Worm (Caenorhabditis elegans): Measurements from ENCODE around the gene fbxb-84.

Gene fbxb-84

ce11 chrIII:132118-132517 lies 14.2 kb downstream of the fbxb-84 start, which contains the start of gene pals-22:
TSS of gene pals-22 (plus strand) at chrIII:132418.
- no peak for TF ChIP-seq lsy-2 (tag; optimal IDR thresholded peaks at IDR 0.05)
- TF ChIP-seq nhr-2 (tag; optimal IDR thresholded peaks at IDR 0.05) = no peak
- no peak for TF ChIP-seq mab-5 (tag; optimal IDR thresholded peaks at IDR 0.05)
- TF ChIP-seq tbx-8 (GFP tag; optimal IDR thresholded peaks at IDR 0.05) = no peak
- TF ChIP-seq ces-1 (GFP tag; optimal IDR thresholded peaks at IDR 0.05) = no peak
- no peak for TF ChIP-seq cnd-1 (tag; optimal IDR thresholded peaks at IDR 0.05)
- no peak for TF ChIP-seq mep-1 (tag; optimal IDR thresholded peaks at IDR 0.05)
- no peak for TF ChIP-seq zip-8 (tag; optimal IDR thresholded peaks at IDR 0.05)
- TF ChIP-seq M03D4.4 (tag; optimal IDR thresholded peaks at IDR 0.05) = no peak
- no peak for TF ChIP-seq nhr-76 (tag; optimal IDR thresholded peaks at IDR 0.05)
- no peak for TF ChIP-seq unc-39 (tag; optimal IDR thresholded peaks at IDR 0.05)
- TF ChIP-seq ztf-11 (tag; optimal IDR thresholded peaks at IDR 0.05) = no peak
- TF ChIP-seq ceh-43 (GFP tag; optimal IDR thresholded peaks at IDR 0.05) = no peak
- TF ChIP-seq elt-3 (tag; optimal IDR thresholded peaks at IDR 0.05) = no peak
- TF ChIP-seq nhr-237 (tag; optimal IDR thresholded peaks at IDR 0.05) = no peak
- TF ChIP-seq pha-4 (tag; optimal IDR thresholded peaks at IDR 0.05) = no peak

- TF ChIP-seq ceh-83 (GFP tag; optimal IDR thresholded peaks at IDR 0.05) (no peak), cnd-1 (tag; optimal IDR thresholded peaks at IDR 0.05) (no peak), ces-1 (GFP tag; optimal IDR thresholded peaks at IDR 0.05) (peak; percentile 96), bed-3 (GFP tag; optimal IDR thresholded peaks at IDR 0.05) (no peak), unc-39 (tag; optimal IDR thresholded peaks at IDR 0.05) (no peak), snpc-4 (tag; optimal IDR thresholded peaks at IDR 0.05) (no peak), blmp-1 (tag; optimal IDR thresholded peaks at IDR 0.05) (no peak), mab-5 (tag; optimal IDR thresholded peaks at IDR 0.05) (peak; percentile 39), unc-62 (GFP tag; optimal IDR thresholded peaks at IDR 0.05) (no peak), lin-13 (tag; optimal IDR thresholded peaks at IDR 0.05) (no peak), tbx-8 (GFP tag; optimal IDR thresholded peaks at IDR 0.05) (no peak), pha-4 (tag; optimal IDR thresholded peaks at IDR 0.05) (peak; percentile 52), drap-1 (GFP tag; optimal IDR thresholded peaks at IDR 0.05) (no peak), nhr-2 (tag; optimal IDR thresholded peaks at IDR 0.05) (no peak), lin-32 (GFP tag; optimal IDR thresholded peaks at IDR 0.05) (no peak), M03D4.4 (tag; optimal IDR thresholded peaks at IDR 0.05) (no peak), ceh-39 (tag; optimal IDR thresholded peaks at IDR 0.05) (no peak), ham-2 (GFP tag; optimal IDR thresholded peaks at IDR 0.05) (no peak), unc-120 (tag; optimal IDR thresholded peaks at IDR 0.05; ENCODE audit: poor library complexity, severe bottlenecking) (peak; percentile 3), lsy-2 (tag; optimal IDR thresholded peaks at IDR 0.05) (peak; percentile 34), nhr-76 (tag; optimal IDR thresholded peaks at IDR 0.05) (no peak), ceh-43 (GFP tag; optimal IDR thresholded peaks at IDR 0.05) (no peak), ztf-11 (tag; optimal IDR thresholded peaks at IDR 0.05) (no peak), nhr-12 (tag; optimal IDR thresholded peaks at IDR 0.05) (no peak), nhr-28 (tag; optimal IDR thresholded peaks at IDR 0.05) (no peak), mep-1 (tag; optimal IDR thresholded peaks at IDR 0.05) (peak; percentile 45), nhr-237 (tag; optimal IDR thresholded peaks at IDR 0.05) (peak; percentile 11), mls-2 (tag; optimal IDR thresholded peaks at IDR 0.05) (no peak), elt-3 (tag; optimal IDR thresholded peaks at IDR 0.05) (no peak), sptf-1 (tag; optimal IDR thresholded peaks at IDR 0.05) (no peak), hlh-1 (tag; optimal IDR thresholded peaks at IDR 0.05) (no peak), zip-8 (tag; optimal IDR thresholded peaks at IDR 0.05) (no peak), flh-1 (GFP tag; optimal IDR thresholded peaks at IDR 0.05) (no peak)
These were observed 14.6 kb downstream of the fbxb-84 start for ce11 chrIII:131627-132026.

DNA sequence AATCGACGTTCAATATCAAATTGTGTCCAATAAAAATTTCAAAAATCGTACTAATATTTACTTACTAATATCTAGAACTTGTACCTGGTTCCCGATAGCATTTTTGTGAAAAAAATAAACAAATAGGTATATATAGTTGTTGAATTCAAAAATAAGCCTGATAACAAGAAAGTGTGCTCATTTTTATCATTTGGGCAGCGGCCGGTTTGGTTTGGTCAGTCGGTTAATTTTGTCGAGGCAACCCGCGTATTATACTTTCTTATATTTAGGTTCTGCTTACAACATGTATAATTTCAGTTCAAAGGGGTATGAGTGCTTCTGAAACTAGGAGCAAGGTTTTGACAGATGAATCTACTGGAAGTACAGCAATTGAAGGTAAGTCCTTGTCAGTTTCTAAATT lies 15.6 kb downstream of the fbxb-84 start, which contains the start of the genes nhr-280 and C29F9.2:
TSS of gene nhr-280 (minus strand) at position 101 of the 400 bp plus-strand sequence.
TSS of gene C29F9.2 (plus strand) at position 298 of the 400 bp plus-strand sequence.
- no peak for TF ChIP-seq zip-8 (tag; optimal IDR thresholded peaks at IDR 0.05)
- TF ChIP-seq lsy-2 (tag; optimal IDR thresholded peaks at IDR 0.05) = no peak
- TF ChIP-seq nhr-237 (tag; optimal IDR thresholded peaks at IDR 0.05) = no peak
- no peak for TF ChIP-seq ceh-43 (GFP tag; optimal IDR thresholded peaks at IDR 0.05)
- no peak for TF ChIP-seq ceh-83 (GFP tag; optimal IDR thresholded peaks at IDR 0.05)
- no peak for TF ChIP-seq elt-3 (tag; optimal IDR thresholded peaks at IDR 0.05)
- TF ChIP-seq sptf-1 (tag; optimal IDR thresholded peaks at IDR 0.05) = no peak
- TF ChIP-seq pha-4 (tag; optimal IDR thresholded peaks at IDR 0.05) = no peak
- TF ChIP-seq unc-39 (tag; optimal IDR thresholded peaks at IDR 0.05) = no peak
- no peak for TF ChIP-seq ces-1 (GFP tag; optimal IDR thresholded peaks at IDR 0.05)
- TF ChIP-seq elt-1 (tag; optimal IDR thresholded peaks at IDR 0.05; ENCODE audit: borderline replicate concordance, insufficient read depth) = no peak
- no peak for TF ChIP-seq mep-1 (tag; optimal IDR thresholded peaks at IDR 0.05)
- TF ChIP-seq ztf-11 (tag; optimal IDR thresholded peaks at IDR 0.05) = no peak
- no peak for TF ChIP-seq nhr-76 (tag; optimal IDR thresholded peaks at IDR 0.05)
- TF ChIP-seq flh-1 (GFP tag; optimal IDR thresholded peaks at IDR 0.05) = no peak
- TF ChIP-seq ham-2 (GFP tag; optimal IDR thresholded peaks at IDR 0.05) = no peak
- no peak for TF ChIP-seq mls-2 (tag; optimal IDR thresholded peaks at IDR 0.05)
